Worm (Caenorhabditis elegans) whole organism, young adult: Measurements from ENCODE around the gene frpr-9.

Experiments
- Y53F4B.3 ChIP-seq: fragments of 200-800 bp; sonication (Bioruptor generic); IDR thresholded peaks from 2 replicates; pipeline ENCODE4 v1.3.6; 2022; ENCODE audit warnings: missing genetic modification reagents, missing genetic modification characterization, missing compliant biosample characterization
- Y53G8AR.9 ChIP-seq: fragments of 200-800 bp; sonication (Bioruptor generic); conservative IDR thresholded peaks from 2 replicates; pipeline ENCODE4 v1.3.6; 2022; ENCODE audit warnings: missing genetic modification reagents, missing genetic modification characterization, missing compliant biosample characterization
- dpff-1 ChIP-seq: sonication (generic microtip); optimal IDR thresholded peaks from 2 replicates; lab custom pipeline; 2017; ENCODE audit warnings: mild to moderate bottlenecking, missing genetic modification characterization, missing compliant biosample characterization
- snpc-3.4 ChIP-seq: sonication (generic microtip); optimal IDR thresholded peaks from 2 replicates; lab custom pipeline; 2017; ENCODE audit warnings: missing genetic modification characterization, mild to moderate bottlenecking, missing compliant biosample characterization, antibody characterized with exemption, moderate library complexity, missing genotype, missing genetic modification reagents
- snpc-4 ChIP-seq, 5 experiments: fragments of 150-350 bp in 1 of 5; sonication (generic microtip) in 4 of 5; optimal IDR thresholded peaks; 2 replicates each; lab custom pipeline; 2014 to 2018; ENCODE audit warnings: missing genetic modification characterization in 5 of 5, missing biosample characterization in 3 of 5, antibody characterized with exemption in 2 of 5, mild to moderate bottlenecking in 2 of 5, missing compliant biosample characterization in 2 of 5, missing genotype in 2 of 5, moderate library complexity in 2 of 5, missing genetic modification reagents in 1 of 5
- tlf-1 ChIP-seq: fragments of 200-800 bp; sonication (Bioruptor generic); optimal IDR thresholded peaks from 2 replicates; lab custom pipeline; 2018; ENCODE audit warnings: mild to moderate bottlenecking, missing genetic modification characterization, missing compliant biosample characterization
- xnd-1 ChIP-seq: sonication (generic microtip); optimal IDR thresholded peaks from 2 replicates; lab custom pipeline; 2016; ENCODE audit warnings: missing genotype, missing genetic modification reagents, missing genetic modification characterization, missing compliant biosample characterization
- ztf-28 ChIP-seq: fragments of 200-800 bp; sonication (Bioruptor generic); IDR thresholded peaks from 2 replicates; pipeline ENCODE4 v1.3.6; 2022; ENCODE audit warnings: missing genetic modification reagents, missing genetic modification characterization, missing compliant biosample characterization

DNA sequence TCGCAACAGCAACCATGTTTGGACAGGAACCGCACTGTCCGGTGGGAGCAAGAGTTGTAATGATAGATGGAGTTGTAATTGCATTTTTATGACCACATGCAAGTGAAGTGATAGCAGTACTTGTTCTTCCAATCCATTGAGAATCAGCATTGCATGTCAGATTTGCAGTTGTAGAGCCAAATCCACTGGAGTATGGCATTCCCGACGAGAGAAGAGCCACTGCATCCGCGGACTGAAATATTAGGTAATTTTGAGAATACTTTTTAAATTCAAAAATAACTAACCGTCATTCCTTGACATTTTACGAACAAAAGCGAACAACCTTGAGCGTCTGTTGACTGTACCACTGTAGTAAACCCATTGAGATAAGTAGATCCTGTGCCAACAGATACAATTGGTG, 16.8 kb upstream of the frpr-9 start:
- TF ChIP-seq snpc-3.4 (tag; lab: Kevin White, UChicago) (no peak), Y53F4B.3 (no peak), xnd-1 (tag; lab: Kevin White, UChicago) (no peak), Y53G8AR.9 (GFP tag; lab: Robert Waterston, UW) (no peak), tlf-1 (GFP tag; lab: Kevin White, UChicago) (no peak), snpc-4 (GFP tag; optimal IDR thresholded peaks at IDR 0.05; lab: Kevin White, UChicago) (no peak), snpc-4 (tag; optimal IDR thresholded peaks at IDR 0.05; lab: Kevin White, UChicago) (no peak), ztf-28 (GFP tag; lab: Robert Waterston, UW) (no peak), dpff-1 (no peak)
